Fruit fly (Drosophila melanogaster) whole organism, embryonic: ENCODE results near the gene CG6041.
A peak's percentile ranks its signal among the peaks of the same experiment; 100 is the strongest.

ENCODE experiments used
- B-H1 ChIP-seq: fragments of 200-800 bp; sonication (Bioruptor generic); IDR thresholded peaks from 3 replicates; pipeline ENCODE4 v1.3.6; 2022; ENCODE audit warnings: missing biosample characterization, missing genetic modification characterization
- CG11093 ChIP-seq: fragments of 200-800 bp; sonication (Bioruptor generic); IDR thresholded peaks from 3 replicates; pipeline ENCODE4 v1.3.6; 2022; ENCODE audit warnings: missing biosample characterization, missing genetic modification characterization
- CG12236 ChIP-seq: fragments of 200-800 bp; sonication (Bioruptor generic); optimal IDR thresholded peaks from 2 replicates; lab custom pipeline; 2016; ENCODE audit warnings: missing biosample characterization, missing genetic modification characterization
- CG14860 ChIP-seq: fragments of 200-800 bp; sonication (Bioruptor generic); IDR thresholded peaks from 3 replicates; pipeline ENCODE4 v1.3.6; 2022; ENCODE audit warnings: missing biosample characterization, missing genetic modification characterization; ENCODE audit not compliant: partially characterized antibody
- CG16863 ChIP-seq: fragments of 200-800 bp; sonication (Bioruptor generic); optimal IDR thresholded peaks from 3 replicates; lab custom pipeline; 2016; ENCODE audit warnings: missing biosample characterization, missing genetic modification characterization
- CG17186 ChIP-seq: fragments of 200-800 bp; sonication (Bioruptor generic); optimal IDR thresholded peaks from 3 replicates; lab custom pipeline; 2017; ENCODE audit warnings: missing biosample characterization, missing genetic modification reagents, missing genetic modification characterization
- CG17359 ChIP-seq: fragments of 200-800 bp; sonication (Bioruptor generic); optimal IDR thresholded peaks from 3 replicates; lab custom pipeline; 2018; ENCODE audit warnings: missing biosample characterization, mild to moderate bottlenecking, missing genetic modification characterization, moderate library complexity
- CG17361 ChIP-seq: fragments of 200-800 bp; sonication (Bioruptor generic); IDR thresholded peaks from 3 replicates; pipeline ENCODE4 v1.3.6; 2022; ENCODE audit warnings: missing biosample characterization, missing genetic modification characterization
- CG17829 ChIP-seq: fragments of 200-800 bp; optimal IDR thresholded peaks from 2 replicates; lab custom pipeline; 2019; ENCODE audit warnings: missing biosample characterization, mild to moderate bottlenecking, missing genetic modification characterization, moderate library complexity
- CG2889 ChIP-seq: fragments of 200-800 bp; sonication (Bioruptor generic); IDR thresholded peaks from 3 replicates; pipeline ENCODE4 v1.3.6; 2022; ENCODE audit warnings: missing biosample characterization, missing genetic modification characterization
- CG32772 ChIP-seq: fragments of 200-800 bp; sonication (Bioruptor generic); IDR thresholded peaks from 2 replicates; pipeline ENCODE4 v1.3.6; 2022; ENCODE audit warnings: missing biosample characterization, missing genetic modification characterization
- CG4424 ChIP-seq: fragments of 200-800 bp; sonication (Bioruptor generic); optimal IDR thresholded peaks from 3 replicates; lab custom pipeline; 2016; ENCODE audit warnings: missing biosample characterization, missing genetic modification characterization
- CG6689 ChIP-seq: fragments of 200-800 bp; sonication (Bioruptor generic); IDR thresholded peaks from 2 replicates; pipeline ENCODE4 v1.3.6; 2022; ENCODE audit warnings: missing biosample characterization, missing genetic modification characterization
- CG6813 ChIP-seq: fragments of 200-800 bp; sonication (Bioruptor generic); optimal IDR thresholded peaks from 2 replicates; lab custom pipeline; 2017; ENCODE audit warnings: missing biosample characterization, missing genetic modification characterization, mild to moderate bottlenecking, moderate library complexity, missing genetic modification reagents
- CG6854 ChIP-seq: fragments of 200-800 bp; sonication (Bioruptor generic); optimal IDR thresholded peaks from 3 replicates; lab custom pipeline; 2017; ENCODE audit warnings: missing biosample characterization, mild to moderate bottlenecking, missing genetic modification characterization
- CG7372 ChIP-seq: fragments of 200-800 bp; sonication (Bioruptor generic); IDR thresholded peaks from 2 replicates; pipeline ENCODE4 v1.3.6; 2022; ENCODE audit warnings: missing biosample characterization, missing genetic modification characterization
- CG7987 ChIP-seq: fragments of 200-800 bp; sonication (Bioruptor generic); optimal IDR thresholded peaks from 2 replicates; lab custom pipeline; 2018; ENCODE audit warnings: missing biosample characterization, mild to moderate bottlenecking, missing genetic modification characterization, moderate library complexity
- CG8290 ChIP-seq, 3 experiments: fragments of 200-800 bp; sonication (Bioruptor generic); optimal IDR thresholded peaks; 2 replicates each; lab custom pipeline; 2016 to 2019; ENCODE audit warnings: missing biosample characterization in 3 of 3, missing genetic modification characterization in 3 of 3, mild to moderate bottlenecking in 2 of 3, moderate library complexity in 1 of 3
- CG9437 ChIP-seq: fragments of 200-800 bp; sonication (Bioruptor generic); optimal IDR thresholded peaks from 2 replicates; lab custom pipeline; 2018; ENCODE audit warnings: missing biosample characterization, mild to moderate bottlenecking, missing genetic modification characterization
- Dbx ChIP-seq: fragments of 200-800 bp; sonication (Bioruptor generic); IDR thresholded peaks from 3 replicates; pipeline ENCODE4 v1.3.6; 2022; ENCODE audit warnings: missing biosample characterization, missing genetic modification characterization
- Dp ChIP-seq: fragments of 200-800 bp; sonication (Bioruptor generic); optimal IDR thresholded peaks from 2 replicates; lab custom pipeline; 2018; ENCODE audit warnings: missing biosample characterization, mild to moderate bottlenecking, missing genetic modification characterization, moderate library complexity
- E2f2 ChIP-seq: fragments of 200-800 bp; sonication (Bioruptor generic); IDR thresholded peaks from 2 replicates; pipeline ENCODE4 v1.3.6; 2022; ENCODE audit warnings: missing biosample characterization, missing genetic modification characterization
- Hr51 ChIP-seq, 2 experiments: fragments of 200-800 bp; sonication (Bioruptor generic); optimal IDR thresholded peaks; 2 replicates in 1 of 2; 3 replicates in 1 of 2; lab custom pipeline; 2016 to 2018; ENCODE audit warnings: missing biosample characterization in 2 of 2, missing genetic modification characterization in 2 of 2, mild to moderate bottlenecking in 1 of 2, moderate library complexity in 1 of 2
- Med ChIP-seq: fragments of 200-800 bp; sonication (Bioruptor generic); peaks from one replicate; lab custom pipeline; 2016; ENCODE audit warnings: missing biosample characterization, missing genetic modification characterization, mild to moderate bottlenecking, inconsistent platforms, moderate library complexity
- Pdp1 ChIP-seq, 2 experiments: fragments of 200-800 bp; sonication (Bioruptor generic); optimal IDR thresholded peaks; 3 replicates each; lab custom pipeline; 2016; ENCODE audit warnings: missing biosample characterization in 2 of 2, missing genetic modification characterization in 2 of 2, mild to moderate bottlenecking in 1 of 2, moderate library complexity in 1 of 2
- Spps ChIP-seq: fragments of 200-800 bp; sonication (Bioruptor generic); optimal IDR thresholded peaks from 2 replicates; lab custom pipeline; 2018; ENCODE audit warnings: missing biosample characterization, mild to moderate bottlenecking, missing genetic modification characterization
- Sry-δ ChIP-seq: fragments of 200-800 bp; sonication (Bioruptor generic); optimal IDR thresholded peaks from 2 replicates; lab custom pipeline; 2016; ENCODE audit warnings: missing biosample characterization, missing genetic modification characterization
- Stat92E ChIP-seq, 3 experiments: fragments of >200 bp in 2 of 3; fragments of 200-800 bp in 1 of 3; sonication (Bioruptor generic) in 1 of 3; optimal IDR thresholded peaks; 2 replicates each; lab custom pipeline; 2017 to 2019; ENCODE audit warnings: missing biosample characterization in 3 of 3, missing genetic modification characterization in 3 of 3, mild to moderate bottlenecking in 1 of 3, moderate library complexity in 1 of 3
- crol ChIP-seq: fragments of 200-800 bp; sonication (Bioruptor generic); IDR thresholded peaks from 2 replicates; pipeline ENCODE4 v1.3.6; 2022; ENCODE audit warnings: missing biosample characterization, missing genetic modification characterization
- danr ChIP-seq: fragments of 200-800 bp; sonication (Bioruptor generic); IDR thresholded peaks from 2 replicates; pipeline ENCODE4 v1.3.6; 2022; ENCODE audit warnings: missing biosample characterization, missing genetic modification characterization
- emc ChIP-seq: fragments of 200-800 bp; sonication (Bioruptor generic); optimal IDR thresholded peaks from 2 replicates; lab custom pipeline; 2016; ENCODE audit warnings: missing biosample characterization, missing genetic modification characterization
- esg ChIP-seq: fragments of 200-800 bp; sonication (Bioruptor generic); conservative IDR thresholded peaks from 2 replicates; pipeline ENCODE4 v1.3.6; 2022; ENCODE audit warnings: missing biosample characterization, missing genetic modification characterization
- eve ChIP-seq, 2 experiments: fragments of >200 bp; optimal IDR thresholded peaks; 2 replicates each; lab custom pipeline; 2017; ENCODE audit warnings: missing biosample characterization in 2 of 2, missing genetic modification characterization in 2 of 2
- fu2 ChIP-seq: fragments of 200-800 bp; sonication (Bioruptor generic); optimal IDR thresholded peaks from 2 replicates; lab custom pipeline; 2016; ENCODE audit warnings: missing biosample characterization, missing genetic modification characterization
- grn ChIP-seq: fragments of 200-800 bp; sonication (Bioruptor generic); optimal IDR thresholded peaks from 3 replicates; lab custom pipeline; 2017; ENCODE audit warnings: missing biosample characterization, missing genetic modification characterization
- luna ChIP-seq: fragments of 200-800 bp; sonication (Bioruptor generic); optimal IDR thresholded peaks from 2 replicates; lab custom pipeline; 2016; ENCODE audit warnings: missing biosample characterization, missing genetic modification characterization
- nerfin-1 ChIP-seq: fragments of 200-800 bp; sonication (Bioruptor generic); optimal IDR thresholded peaks from 3 replicates; lab custom pipeline; 2019; ENCODE audit warnings: missing biosample characterization, mild to moderate bottlenecking, missing genetic modification characterization, moderate library complexity
- nom ChIP-seq: fragments of 200-800 bp; sonication (Bioruptor generic); optimal IDR thresholded peaks from 2 replicates; lab custom pipeline; 2017; ENCODE audit warnings: missing biosample characterization, missing genetic modification characterization, mild to moderate bottlenecking, moderate library complexity, missing genetic modification reagents
- pan ChIP-seq, 4 experiments: fragments of >200 bp in 3 of 4; fragments of 200-800 bp in 1 of 4; sonication (Bioruptor generic) in 1 of 4; optimal IDR thresholded peaks in 3 of 4; IDR thresholded peaks in 1 of 4; 2 replicates each; pipeline versions ENCODE4 v1.3.6 to Lab custom; 2017 to 2022; ENCODE audit warnings: missing biosample characterization in 2 of 4, missing genetic modification characterization in 2 of 4, mixed read lengths in 1 of 4
- ranshi ChIP-seq: fragments of 200-800 bp; sonication (Bioruptor generic); IDR thresholded peaks from 2 replicates; pipeline ENCODE4 v1.3.6; 2022; ENCODE audit warnings: missing biosample characterization, missing genetic modification characterization
- repo ChIP-seq: fragments of 200-800 bp; sonication (Bioruptor generic); optimal IDR thresholded peaks from 2 replicates; lab custom pipeline; 2016; ENCODE audit warnings: missing biosample characterization, missing genetic modification characterization
- schlank ChIP-seq: fragments of 200-800 bp; sonication (Bioruptor generic); optimal IDR thresholded peaks from 2 replicates; lab custom pipeline; 2018; ENCODE audit warnings: missing biosample characterization, mild to moderate bottlenecking, missing genetic modification characterization
- sens ChIP-seq: fragments of 200-800 bp; sonication (Bioruptor generic); peaks from one replicate; lab custom pipeline; 2016; ENCODE audit warnings: missing biosample characterization, missing genetic modification characterization
- sens-2 ChIP-seq: fragments of 200-800 bp; sonication (Bioruptor generic); IDR thresholded peaks from 2 replicates; pipeline ENCODE4 v1.3.6; 2022; ENCODE audit warnings: missing biosample characterization, missing genetic modification characterization
- slbo ChIP-seq: fragments of 200-800 bp; sonication (Bioruptor generic); IDR thresholded peaks from 2 replicates; pipeline ENCODE4 v1.3.6; 2022; ENCODE audit warnings: missing biosample characterization, missing genetic modification characterization
- tgo ChIP-seq: fragments of 200-800 bp; sonication (Bioruptor generic); IDR thresholded peaks from 3 replicates; pipeline ENCODE4 v1.3.6; 2022; ENCODE audit warnings: missing biosample characterization, missing genetic modification characterization
- unc-4 ChIP-seq: fragments of 200-800 bp; sonication (Bioruptor generic); IDR thresholded peaks from 2 replicates; pipeline ENCODE4 v1.3.6; 2022; ENCODE audit warnings: missing biosample characterization, missing genetic modification characterization; ENCODE audit not compliant: partially characterized antibody
- usp ChIP-seq: fragments of >200 bp; optimal IDR thresholded peaks from 2 replicates; lab custom pipeline; 2017; ENCODE audit warnings: missing biosample characterization, missing genetic modification characterization
- zen ChIP-seq: fragments of 200-800 bp; sonication (Bioruptor generic); optimal IDR thresholded peaks from 3 replicates; lab custom pipeline; 2018; ENCODE audit warnings: missing biosample characterization, mild to moderate bottlenecking, missing genetic modification characterization, moderate library complexity

CG6041 gene

dm6 chrX:5980883-5981282 is 32.9 kb downstream of the CG6041 start (continued):
- no peak for TF ChIP-seq CG17186 (GFP tag; lab: Kevin White, UChicago)
- TF ChIP-seq crol (GFP tag; lab: Robert Waterston, UW): peak; percentile 65
- peak; percentile 73 for TF ChIP-seq CG32772
- TF ChIP-seq schlank: peak; percentile 71
- no peak for TF ChIP-seq Stat92E (GFP tag; optimal IDR thresholded peaks at IDR 0.05; lab: Kevin White, UChicago)
- TF ChIP-seq CG4424 (GFP tag; lab: Kevin White, UChicago): peak; percentile 56
- peak; percentile 47 for TF ChIP-seq CG7987 (GFP tag; lab: Kevin White, UChicago)
- TF ChIP-seq Sry-δ (GFP tag; lab: Kevin White, UChicago): no peak
- TF ChIP-seq Pdp1 (GFP tag; optimal IDR thresholded peaks at IDR 0.05; lab: Kevin White, UChicago): peak; percentile 65 to 80
- peak; percentile 12 for TF ChIP-seq nerfin-1 (tag; lab: Kevin White, UChicago)
- TF ChIP-seq ranshi (GFP tag; lab: Robert Waterston, UW): peak; percentile 81
- TF ChIP-seq tgo (GFP tag; lab: Robert Waterston, UW): peak; percentile 81
- TF ChIP-seq CG14860 (GFP tag; lab: Robert Waterston, UW): no peak
- peak; percentile 55 for TF ChIP-seq E2f2 (GFP tag; lab: Robert Waterston, UW)
- no peak for TF ChIP-seq zen (tag; lab: Kevin White, UChicago)
- no peak for TF ChIP-seq luna (GFP tag; lab: Kevin White, UChicago)
- TF ChIP-seq CG8290 (GFP tag; optimal IDR thresholded peaks at IDR 0.05; lab: Kevin White, UChicago): no peak
- peak in 1 of 2 experiments; percentile 94 for TF ChIP-seq CG8290 (tag; optimal IDR thresholded peaks at IDR 0.05; lab: Kevin White, UChicago)
- no peak for TF ChIP-seq unc-4 (GFP tag; lab: Robert Waterston, UW)
- TF ChIP-seq B-H1 (GFP tag; lab: Robert Waterston, UW): peak; percentile 49; the same call in 1 of the 3 replicates
- TF ChIP-seq CG6854 (GFP tag; lab: Kevin White, UChicago): peak; percentile 77
- no peak for TF ChIP-seq usp
- TF ChIP-seq grn: peak; percentile 5
- TF ChIP-seq CG12236 (GFP tag; lab: Kevin White, UChicago): no peak
- TF ChIP-seq pan (optimal IDR thresholded peaks at IDR 0.05; lab: Kevin White, UChicago): no peak
- peak in 1 of 2 experiments; percentile 90 for TF ChIP-seq pan (GFP tag; optimal IDR thresholded peaks at IDR 0.05 in 1 of 2, IDR thresholded peaks at IDR 0.05 in 1 of 2)
- TF ChIP-seq CG16863 (GFP tag; lab: Kevin White, UChicago): peak; percentile 37
- peak; percentile 89 for TF ChIP-seq Dbx (GFP tag; lab: Robert Waterston, UW)
- TF ChIP-seq Spps: no peak
- TF ChIP-seq CG2889 (GFP tag; lab: Robert Waterston, UW): peak; percentile 72; the same call in 2 of the 3 replicates
- peak; percentile 58; the same call in 1 of the 3 replicates for TF ChIP-seq CG11093 (GFP tag; lab: Robert Waterston, UW)
- no peak for TF ChIP-seq repo (GFP tag; lab: Kevin White, UChicago)
- TF ChIP-seq nom (GFP tag; lab: Kevin White, UChicago): peak; percentile 69
- TF ChIP-seq sens-2 (GFP tag; lab: Robert Waterston, UW): 0 out of 2 replicates have a peak, but pooled peaks have one; percentile 51
- peak; percentile 89 for TF ChIP-seq slbo
- TF ChIP-seq danr: peak; percentile 62
- TF ChIP-seq CG17361 (GFP tag; lab: Robert Waterston, UW): peak; percentile 65
- peak; percentile 6 to 79 for TF ChIP-seq Hr51 (GFP tag; optimal IDR thresholded peaks at IDR 0.05; lab: Kevin White, UChicago)
- no peak for TF ChIP-seq Dp (GFP tag; lab: Kevin White, UChicago)
- peak; percentile 52 for TF ChIP-seq CG17829 (tag; lab: Kevin White, UChicago)
- TF ChIP-seq eve (GFP tag; optimal IDR thresholded peaks at IDR 0.05; lab: Kevin White, UChicago): peak in 1 of 2 experiments; percentile 89
- peak; percentile 58 for TF ChIP-seq CG6813 (GFP tag; lab: Kevin White, UChicago)
- peak; percentile 42 for TF ChIP-seq CG9437
- no peak for TF ChIP-seq emc (GFP tag; lab: Kevin White, UChicago)
- TF ChIP-seq sens: peak; percentile 95
- peak; percentile 71 for TF ChIP-seq esg
- TF ChIP-seq fu2 (GFP tag; lab: Kevin White, UChicago): peak; percentile 4
- TF ChIP-seq CG7372 (GFP tag; lab: Robert Waterston, UW): peak; percentile 62
- TF ChIP-seq CG6689: peak; percentile 80
- TF ChIP-seq Med (GFP tag; lab: Kevin White, UChicago): peak; percentile 94
- TF ChIP-seq CG17359 (tag; lab: Kevin White, UChicago): peak; percentile 74
